Worm (Caenorhabditis elegans) whole organism, L4 larva: ENCODE measurements around the gene T24D3.2.

Experiments
- D1046.2 ChIP-seq: fragments of 200-800 bp; sonication (Bioruptor generic); IDR thresholded peaks from 2 replicates; pipeline ENCODE4 v1.3.6; 2022; ENCODE audit warnings: missing genetic modification characterization, missing compliant biosample characterization
- F26F4.8 ChIP-seq: fragments of 200-800 bp; sonication (Bioruptor generic); conservative IDR thresholded peaks from 2 replicates; pipeline ENCODE4 v1.3.6; 2022; ENCODE audit warnings: missing genetic modification characterization, missing compliant biosample characterization
- F37D6.2 ChIP-seq: sonication (generic microtip); optimal IDR thresholded peaks from 2 replicates; lab custom pipeline; 2016; ENCODE audit warnings: mild to moderate bottlenecking, missing genetic modification characterization, missing compliant biosample characterization
- F44E2.7 ChIP-seq: fragments of 200-800 bp; sonication (Bioruptor generic); IDR thresholded peaks from 2 replicates; pipeline ENCODE4 v2.1.2; 2022; ENCODE audit warnings: missing genetic modification characterization, missing compliant biosample characterization
- F49E8.2 ChIP-seq: sonication (generic microtip); optimal IDR thresholded peaks from 2 replicates; lab custom pipeline; 2016; ENCODE audit warnings: missing compliant biosample characterization, mild to moderate bottlenecking, missing genetic modification characterization, borderline replicate concordance
- T26A8.4 ChIP-seq: fragments of 200-800 bp; sonication (Bioruptor generic); IDR thresholded peaks from 2 replicates; pipeline ENCODE4 v1.3.6; 2022; ENCODE audit warnings: missing genetic modification characterization, missing compliant biosample characterization
- Y105C5A.15 ChIP-seq: fragments of 200-800 bp; sonication (Bioruptor generic); IDR thresholded peaks from 2 replicates; pipeline ENCODE4 v1.3.6; 2022; ENCODE audit warnings: missing genetic modification characterization, missing compliant biosample characterization
- Y48G9A.11 ChIP-seq: fragments of 200-800 bp; sonication (Bioruptor generic); IDR thresholded peaks from 2 replicates; pipeline ENCODE4 v1.3.6; 2022; ENCODE audit warnings: missing genetic modification reagents, missing genetic modification characterization, missing compliant biosample characterization
- Y5F2A.4 ChIP-seq: fragments of 200-800 bp; sonication (Bioruptor generic); optimal IDR thresholded peaks from 2 replicates; lab custom pipeline; 2018; ENCODE audit warnings: mild to moderate bottlenecking, missing genetic modification characterization, missing compliant biosample characterization
- ZK337.2 ChIP-seq: fragments of 200-800 bp; sonication (Bioruptor generic); IDR thresholded peaks from 2 replicates; pipeline ENCODE4 v1.3.6; 2022; ENCODE audit warnings: missing genetic modification reagents, missing genetic modification characterization, missing compliant biosample characterization
- aly-2 ChIP-seq: sonication (generic microtip); optimal IDR thresholded peaks from 2 replicates; lab custom pipeline; 2018; ENCODE audit warnings: missing biosample characterization, missing genetic modification characterization
- ama-1 ChIP-seq: fragments of 150-350 bp; optimal IDR thresholded peaks from 2 replicates; lab custom pipeline; 2014; ENCODE audit warnings: inconsistent platforms, mixed read lengths
- arid-1 ChIP-seq: fragments of 200-800 bp; sonication (Bioruptor generic); conservative IDR thresholded peaks from 2 replicates; pipeline ENCODE4 v1.3.6; 2022; ENCODE audit warnings: missing genetic modification reagents, missing genetic modification characterization, missing compliant biosample characterization
- ceh-20 ChIP-seq: fragments of 200-800 bp; sonication (Bioruptor generic); IDR thresholded peaks from 2 replicates; pipeline ENCODE4 v1.3.6; 2022; ENCODE audit warnings: missing genetic modification reagents, missing genetic modification characterization, missing compliant biosample characterization
- ceh-28 ChIP-seq: fragments of 150-350 bp; optimal IDR thresholded peaks from 2 replicates; lab custom pipeline; 2014; ENCODE audit warnings: missing biosample characterization, missing genetic modification reagents, missing genetic modification characterization
- ceh-82 ChIP-seq: sonication (generic microtip); optimal IDR thresholded peaks from 2 replicates; lab custom pipeline; 2017; ENCODE audit warnings: missing biosample characterization, missing genetic modification characterization
- ces-1 ChIP-seq: fragments of 150-350 bp; sonication (generic microtip); optimal IDR thresholded peaks from 4 replicates; lab custom pipeline; 2014; ENCODE audit warnings: missing biosample characterization, missing genetic modification reagents, missing genetic modification characterization
- daf-8 ChIP-seq: fragments of 200-800 bp; sonication (Bioruptor generic); IDR thresholded peaks from 2 replicates; pipeline ENCODE4 v1.3.6; 2022; ENCODE audit warnings: missing genetic modification characterization, missing compliant biosample characterization
- dmd-9 ChIP-seq: fragments of 200-800 bp; sonication (Bioruptor generic); IDR thresholded peaks from 2 replicates; pipeline ENCODE4 v1.3.6; 2022; ENCODE audit warnings: missing genetic modification reagents, missing genetic modification characterization, missing compliant biosample characterization
- dpl-1 ChIP-seq: fragments of 150-350 bp; optimal IDR thresholded peaks from 2 replicates; lab custom pipeline; 2014; ENCODE audit warnings: missing biosample characterization, missing genetic modification reagents, missing genetic modification characterization
- duxl-1 ChIP-seq: sonication (generic microtip); optimal IDR thresholded peaks from 2 replicates; lab custom pipeline; 2016; ENCODE audit warnings: mild to moderate bottlenecking, missing genetic modification characterization, moderate library complexity, missing compliant biosample characterization; ENCODE audit not compliant: poor library complexity
- dve-1 ChIP-seq: sonication (generic microtip); optimal IDR thresholded peaks from 2 replicates; lab custom pipeline; 2017; ENCODE audit warnings: antibody characterized with exemption, mild to moderate bottlenecking, missing genetic modification characterization, missing compliant biosample characterization; ENCODE audit not compliant: insufficient read depth
- fkh-10 ChIP-seq: fragments of 150-350 bp; optimal IDR thresholded peaks from 2 replicates; lab custom pipeline; 2014; ENCODE audit warnings: missing biosample characterization, missing genetic modification reagents, missing genetic modification characterization
- gei-8 ChIP-seq: fragments of 200-800 bp; sonication (Bioruptor generic); optimal IDR thresholded peaks from 2 replicates; lab custom pipeline; 2018; ENCODE audit warnings: mild to moderate bottlenecking, missing genetic modification characterization, missing compliant biosample characterization
- hif-1 ChIP-seq, 2 experiments: sonication (generic microtip); optimal IDR thresholded peaks; 2 replicates each; lab custom pipeline; 2016 to 2017; ENCODE audit warnings: missing compliant biosample characterization in 2 of 2, missing genetic modification characterization in 2 of 2, missing genetic modification reagents in 2 of 2, missing genotype in 2 of 2, mild to moderate bottlenecking in 1 of 2
- hlh-30 ChIP-seq: sonication (generic microtip); optimal IDR thresholded peaks from 2 replicates; lab custom pipeline; 2017; ENCODE audit warnings: antibody characterized with exemption, mild to moderate bottlenecking, missing genetic modification characterization, missing compliant biosample characterization; ENCODE audit not compliant: insufficient read depth
- lin-1 ChIP-seq: fragments of 200-800 bp; sonication (Bioruptor generic); IDR thresholded peaks from 2 replicates; pipeline ENCODE4 v1.3.6; 2022; ENCODE audit warnings: missing genetic modification reagents, missing genetic modification characterization, missing compliant biosample characterization
- lin-15B ChIP-seq: fragments of 150-350 bp; sonication (generic microtip); optimal IDR thresholded peaks from 3 replicates; lab custom pipeline; 2014; ENCODE audit warnings: missing biosample characterization, missing genetic modification characterization
- lir-3 ChIP-seq: sonication (generic microtip); optimal IDR thresholded peaks from 2 replicates; lab custom pipeline; 2016; ENCODE audit warnings: mild to moderate bottlenecking, missing genetic modification characterization, missing compliant biosample characterization
- mep-1 ChIP-seq: fragments of 150-350 bp; sonication (generic microtip); optimal IDR thresholded peaks from 3 replicates; lab custom pipeline; 2014; ENCODE audit warnings: missing biosample characterization, missing genetic modification characterization
- mxl-2 ChIP-seq: fragments of 200-800 bp; sonication (Bioruptor generic); conservative IDR thresholded peaks from 2 replicates; pipeline ENCODE4 v1.3.6; 2022; ENCODE audit warnings: missing genetic modification reagents, missing genetic modification characterization, missing compliant biosample characterization
- mxl-3 ChIP-seq: fragments of 200-800 bp; sonication (Bioruptor generic); optimal IDR thresholded peaks from 2 replicates; lab custom pipeline; 2018; ENCODE audit warnings: mild to moderate bottlenecking, missing genetic modification characterization, missing compliant biosample characterization
- nhr-10 ChIP-seq: fragments of 150-350 bp; optimal IDR thresholded peaks from 2 replicates; lab custom pipeline; 2014; ENCODE audit warnings: missing biosample characterization, missing genetic modification characterization
- nhr-111 ChIP-seq: fragments of 200-800 bp; sonication (Bioruptor generic); optimal IDR thresholded peaks from 2 replicates; lab custom pipeline; 2018; ENCODE audit warnings: mild to moderate bottlenecking, missing genetic modification characterization, missing compliant biosample characterization
- nhr-237 ChIP-seq: sonication (generic microtip); optimal IDR thresholded peaks from 2 replicates; lab custom pipeline; 2017; ENCODE audit warnings: missing biosample characterization, missing genetic modification characterization
- nhr-25 ChIP-seq: sonication (generic microtip); optimal IDR thresholded peaks from 2 replicates; lab custom pipeline; 2017; ENCODE audit warnings: missing genetic modification characterization, mild to moderate bottlenecking, missing compliant biosample characterization, antibody characterized with exemption, moderate library complexity, borderline replicate concordance; ENCODE audit not compliant: insufficient read depth
- nhr-41 ChIP-seq: fragments of 200-800 bp; sonication (Bioruptor generic); IDR thresholded peaks from 2 replicates; pipeline ENCODE4 v1.3.6; 2022; ENCODE audit warnings: missing genetic modification reagents, missing genetic modification characterization, missing compliant biosample characterization
- nhr-42 ChIP-seq: fragments of 200-800 bp; sonication (Bioruptor generic); IDR thresholded peaks from 2 replicates; pipeline ENCODE4 v1.3.6; 2022; ENCODE audit warnings: missing genetic modification characterization, missing compliant biosample characterization
- nhr-6 ChIP-seq: fragments of 150-350 bp; optimal IDR thresholded peaks from 2 replicates; lab custom pipeline; 2014; ENCODE audit warnings: missing biosample characterization, missing genetic modification characterization
- nhr-76 ChIP-seq: fragments of 150-350 bp; optimal IDR thresholded peaks from 2 replicates; lab custom pipeline; 2014; ENCODE audit warnings: missing biosample characterization, missing genetic modification characterization
- pha-4 ChIP-seq, 2 experiments: fragments of 150-350 bp in 1 of 2; fragments of 200-800 bp in 1 of 2; sonication (Bioruptor generic) in 1 of 2; IDR thresholded peaks in 1 of 2; optimal IDR thresholded peaks in 1 of 2; 2 replicates each; pipeline versions ENCODE4 v1.3.6 to Lab custom; 2014 to 2022; ENCODE audit warnings: missing genetic modification characterization in 2 of 2, missing genetic modification reagents in 2 of 2, missing biosample characterization in 1 of 2, missing compliant biosample characterization in 1 of 2
- php-3 ChIP-seq: fragments of 200-800 bp; sonication (Bioruptor generic); IDR thresholded peaks from 2 replicates; pipeline ENCODE4 v1.3.6; 2022; ENCODE audit warnings: missing genetic modification reagents, missing genetic modification characterization, missing compliant biosample characterization
- rbr-2 ChIP-seq: sonication (generic microtip); optimal IDR thresholded peaks from 2 replicates; lab custom pipeline; 2016; ENCODE audit warnings: missing genotype, missing genetic modification characterization, missing compliant biosample characterization
- sdz-12 ChIP-seq: fragments of 200-800 bp; sonication (Bioruptor generic); optimal IDR thresholded peaks from 2 replicates; lab custom pipeline; 2018; ENCODE audit warnings: mild to moderate bottlenecking, missing genetic modification characterization, missing compliant biosample characterization
- set-16 ChIP-seq: fragments of 200-800 bp; sonication (Bioruptor generic); IDR thresholded peaks from 2 replicates; pipeline ENCODE4 v1.3.6; 2022; ENCODE audit warnings: missing genetic modification reagents, missing genetic modification characterization, missing compliant biosample characterization
- snpc-4 ChIP-seq: fragments of 150-350 bp; optimal IDR thresholded peaks from 2 replicates; lab custom pipeline; 2014; ENCODE audit warnings: missing biosample characterization, missing genetic modification characterization
- unc-130 ChIP-seq: sonication (generic microtip); optimal IDR thresholded peaks from 2 replicates; lab custom pipeline; 2016; ENCODE audit warnings: missing genetic modification reagents, missing genetic modification characterization, missing compliant biosample characterization
- unc-62 ChIP-seq, 3 experiments: fragments of 150-350 bp in 1 of 3; sonication (generic microtip); optimal IDR thresholded peaks in 2 of 3; peaks in 1 of 3; 1 replicate in 1 of 3; 2 replicates in 2 of 3; lab custom pipeline; 2014 to 2017; ENCODE audit warnings: missing biosample characterization in 3 of 3, missing genetic modification characterization in 3 of 3, missing genetic modification reagents in 3 of 3, missing genotype in 1 of 3
- zfp-3 ChIP-seq: fragments of 200-800 bp; sonication (Bioruptor generic); conservative IDR thresholded peaks from 2 replicates; pipeline ENCODE4 v1.3.6; 2022; ENCODE audit warnings: missing genetic modification reagents, missing genetic modification characterization, missing compliant biosample characterization
- zip-11 ChIP-seq: fragments of 200-800 bp; sonication (Bioruptor generic); IDR thresholded peaks from 2 replicates; pipeline ENCODE4 v1.3.6; 2022; ENCODE audit warnings: missing genetic modification characterization, missing compliant biosample characterization

T24D3.2 gene

ce11 chrX:12454290-12454795 is 28.8 kb downstream of the T24D3.2 start, which contains the start of the genes T18D3.9 and T18D3.1 (continued):
- TF ChIP-seq F44E2.7 (GFP tag; lab: Robert Waterston, UW) (no peak), dpl-1 (GFP tag; lab: Kevin White, UChicago) (peak; percentile 36), ces-1 (GFP tag; lab: Kevin White, UChicago) (no peak), nhr-6 (tag; lab: Kevin White, UChicago) (peak; percentile 14), ama-1 (lab: Kevin White, UChicago) (peak; percentile 17), F49E8.2 (no peak), nhr-237 (tag; lab: Kevin White, UChicago) (no peak), lin-1 (GFP tag; lab: Robert Waterston, UW) (no peak), sdz-12 (no peak), ceh-28 (peak; percentile 14), mxl-2 (GFP tag; lab: Robert Waterston, UW) (no peak), rbr-2 (peak; percentile 23), snpc-4 (tag; lab: Kevin White, UChicago) (no peak), arid-1 (GFP tag; lab: Robert Waterston, UW) (no peak), nhr-76 (no peak), unc-130 (GFP tag; lab: Kevin White, UChicago) (no peak), php-3 (GFP tag; lab: Robert Waterston, UW) (0 out of 2 replicates have a peak, but pooled peaks have one; percentile 11), nhr-41 (GFP tag; lab: Robert Waterston, UW) (no peak), dmd-9 (GFP tag; lab: Robert Waterston, UW) (no peak), nhr-111 (GFP tag; lab: Kevin White, UChicago) (no peak), D1046.2 (GFP tag; lab: Robert Waterston, UW) (no peak), mep-1 (tag; lab: Kevin White, UChicago) (peak; percentile 79), mxl-3 (peak; percentile 22), T26A8.4 (no peak), nhr-42 (GFP tag; lab: Robert Waterston, UW) (no peak), set-16 (GFP tag; lab: Robert Waterston, UW) (no peak), dve-1 (tag; lab: Kevin White, UChicago) (peak; percentile 45), zfp-3 (GFP tag; lab: Robert Waterston, UW) (no peak), duxl-1 (tag; lab: Kevin White, UChicago) (no peak), F26F4.8 (GFP tag; lab: Robert Waterston, UW) (no peak), hif-1 (tag; optimal IDR thresholded peaks at IDR 0.05; lab: Kevin White, UChicago) (peak; percentile 84 to 100), zip-11 (GFP tag; lab: Robert Waterston, UW) (no peak), fkh-10 (GFP tag; lab: Kevin White, UChicago) (no peak), aly-2 (tag; lab: Kevin White, UChicago) (no peak), hlh-30 (tag; lab: Kevin White, UChicago) (peak; percentile 34), pha-4 (GFP tag; IDR thresholded peaks at IDR 0.05; lab: Robert Waterston, UW) (no peak), pha-4 (tag; optimal IDR thresholded peaks at IDR 0.05; lab: Kevin White, UChicago) (peak; percentile 45), Y48G9A.11 (GFP tag; lab: Robert Waterston, UW) (no peak), Y5F2A.4 (GFP tag; lab: Kevin White, UChicago) (no peak), F37D6.2 (tag; lab: Kevin White, UChicago) (no peak), gei-8 (no peak), ZK337.2 (GFP tag; lab: Robert Waterston, UW) (no peak), nhr-25 (tag; lab: Kevin White, UChicago) (peak; percentile 37), nhr-10 (tag; lab: Kevin White, UChicago) (no peak), daf-8 (GFP tag; lab: Robert Waterston, UW) (no peak), lir-3 (no peak), Y105C5A.15 (GFP tag; lab: Robert Waterston, UW) (no peak), ceh-20 (GFP tag; lab: Robert Waterston, UW) (no peak), unc-62 (GFP tag; optimal IDR thresholded peaks at IDR 0.05 in 1 of 2; lab: Kevin White, UChicago) (no peak), unc-62 (tag; optimal IDR thresholded peaks at IDR 0.05; lab: Kevin White, UChicago) (no peak), lin-15B (tag; lab: Kevin White, UChicago) (no peak), ceh-82 (no peak)
